Fruit fly (Drosophila melanogaster): Measurements from ENCODE around the gene ttm50.

DNA sequence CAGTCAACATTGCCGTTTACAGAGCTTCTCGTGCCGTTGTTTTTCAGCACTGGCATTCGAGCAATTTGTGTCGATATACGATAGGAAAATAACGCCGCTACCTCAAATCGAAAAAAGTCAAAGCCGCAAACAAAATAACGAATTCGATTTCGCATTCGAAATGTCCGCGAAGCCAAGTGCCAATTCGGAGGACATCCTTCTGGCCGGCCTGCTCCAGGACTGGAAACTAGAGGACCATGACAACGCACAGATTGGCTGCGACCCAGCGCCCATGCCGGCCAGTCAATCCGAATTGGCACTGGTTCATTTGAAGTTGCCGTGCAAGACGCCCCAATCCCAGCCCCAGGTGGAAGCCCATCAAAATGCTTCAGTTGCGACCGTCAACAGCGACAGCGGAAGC, 17.3 kb downstream of the ttm50 start:
- TF ChIP-seq ttk (optimal IDR thresholded peaks at IDR 0.05) (no peak), psq (optimal IDR thresholded peaks at IDR 0.05) (no peak), h (optimal IDR thresholded peaks at IDR 0.05) (no peak)

Data from Kc167 (cell line).